Fruit fly (Drosophila melanogaster): ENCODE measurements around the gene CG11294.

CG11294 gene

dm6 chrX:8723393-8723987 is 30.1 kb upstream of the CG11294 start:
- no peak for TF ChIP-seq Hr39 (GFP tag; optimal IDR thresholded peaks at IDR 0.05)
- TF ChIP-seq CG9139 (GFP tag; optimal IDR thresholded peaks at IDR 0.05) = no peak
- no peak for TF ChIP-seq topi (GFP tag; optimal IDR thresholded peaks at IDR 0.05)
- no peak for TF ChIP-seq fd85E (GFP tag; optimal IDR thresholded peaks at IDR 0.05)
- no peak for TF ChIP-seq CG8319 (GFP tag; optimal IDR thresholded peaks at IDR 0.05)
- no peak for TF ChIP-seq CG6163 (GFP tag; IDR thresholded peaks at IDR 0.05)

- no peak for TF ChIP-seq CG10669 (GFP tag; optimal IDR thresholded peaks at IDR 0.05)
- TF ChIP-seq CG31627 (GFP tag; optimal IDR thresholded peaks at IDR 0.05) = no peak
- no peak for TF ChIP-seq svp (GFP tag)
- no peak for TF ChIP-seq CG7368 (GFP tag; optimal IDR thresholded peaks at IDR 0.05)
- TF ChIP-seq Smox (GFP tag; optimal IDR thresholded peaks at IDR 0.05) = no peak
Observed at dm6 chrX:8721501-8721900, 28.1 kb upstream of the CG11294 start.

dm6 chrX:8720213-8720612 is 26.8 kb upstream of the CG11294 start, which contains the start of gene CG1789:
TSS of gene CG1789 (plus strand) at chrX:8720520.
- TF ChIP-seq topi (GFP tag; optimal IDR thresholded peaks at IDR 0.05) = no peak
- TF ChIP-seq CG11902 (GFP tag; optimal IDR thresholded peaks at IDR 0.05) = no peak
- peak; percentile 36 for TF ChIP-seq CG3032 (tag; optimal IDR thresholded peaks at IDR 0.05)
- no peak for TF ChIP-seq pdm3 (GFP tag; optimal IDR thresholded peaks at IDR 0.05)
- TF ChIP-seq CG31627 (GFP tag; optimal IDR thresholded peaks at IDR 0.05) = peak; percentile 0
- TF ChIP-seq esn (GFP tag; optimal IDR thresholded peaks at IDR 0.05) = peak; percentile 28
- peak; percentile 23 for TF ChIP-seq lz (GFP tag; optimal IDR thresholded peaks at IDR 0.05)
- TF ChIP-seq CG8632 (GFP tag; optimal IDR thresholded peaks at IDR 0.05) = no peak

- TF ChIP-seq pdm3 (GFP tag; optimal IDR thresholded peaks at IDR 0.05) = peak; percentile 90
- no peak for TF ChIP-seq CG9139 (GFP tag; optimal IDR thresholded peaks at IDR 0.05)
- TF ChIP-seq Eip78C (GFP tag) = peak; percentile 78
- TF ChIP-seq Eip93F (GFP tag; optimal IDR thresholded peaks at IDR 0.05) = peak; percentile 73
- peak; percentile 89 for TF ChIP-seq cyc (GFP tag; optimal IDR thresholded peaks at IDR 0.05)
- TF ChIP-seq esn (GFP tag; optimal IDR thresholded peaks at IDR 0.05) = peak; percentile 93
- TF ChIP-seq CG6854 (GFP tag; optimal IDR thresholded peaks at IDR 0.05) = no peak
- peak; percentile 80 for TF ChIP-seq fd59A (GFP tag; optimal IDR thresholded peaks at IDR 0.05)
- TF ChIP-seq CG6276 (GFP tag; optimal IDR thresholded peaks at IDR 0.05) = peak; percentile 76
- no peak for TF ChIP-seq vri (GFP tag; optimal IDR thresholded peaks at IDR 0.05)
- no peak for TF ChIP-seq dsx (GFP tag; optimal IDR thresholded peaks at IDR 0.05; ENCODE audit: poor library complexity, severe bottlenecking)
- TF ChIP-seq Gug (GFP tag; IDR thresholded peaks at IDR 0.05) = peak; percentile 91
- TF ChIP-seq CG8632 (GFP tag; optimal IDR thresholded peaks at IDR 0.05) = peak; percentile 79
- peak; percentile 82 for TF ChIP-seq CG11902 (GFP tag; optimal IDR thresholded peaks at IDR 0.05)
- peak; percentile 88 for TF ChIP-seq svp (GFP tag)
- TF ChIP-seq CG1621 (tag; optimal IDR thresholded peaks at IDR 0.05) = peak; percentile 74
- peak; percentile 75 for TF ChIP-seq CG8119 (GFP tag; IDR thresholded peaks at IDR 0.05)
- TF ChIP-seq CG10631 (GFP tag; optimal IDR thresholded peaks at IDR 0.05) = peak; percentile 92
- peak; percentile 88 for TF ChIP-seq CG6792 (GFP tag; optimal IDR thresholded peaks at IDR 0.05)
- TF ChIP-seq ss (GFP tag; optimal IDR thresholded peaks at IDR 0.05) = peak; percentile 40 to 41
- TF ChIP-seq spab (GFP tag; optimal IDR thresholded peaks at IDR 0.05) = peak; percentile 60
- peak; percentile 91 for TF ChIP-seq CG31627 (GFP tag; optimal IDR thresholded peaks at IDR 0.05)
- peak; percentile 58 for TF ChIP-seq fd85E (GFP tag; optimal IDR thresholded peaks at IDR 0.05)
- TF ChIP-seq CG10669 (GFP tag; optimal IDR thresholded peaks at IDR 0.05) = peak; percentile 84
- peak; percentile 86 for TF ChIP-seq Hr4 (GFP tag; optimal IDR thresholded peaks at IDR 0.05)
- peak; percentile 87 for TF ChIP-seq CG3032 (tag; optimal IDR thresholded peaks at IDR 0.05)
- peak; percentile 92 for TF ChIP-seq lz (GFP tag; optimal IDR thresholded peaks at IDR 0.05)
- TF ChIP-seq Hr38 (GFP tag; optimal IDR thresholded peaks at IDR 0.05) = no peak
- TF ChIP-seq OdsH (GFP tag; optimal IDR thresholded peaks at IDR 0.05) = peak; percentile 91
- TF ChIP-seq Sox14 (GFP tag; optimal IDR thresholded peaks at IDR 0.05) = peak; percentile 86
- peak; percentile 66 for TF ChIP-seq CG6808 (GFP tag; optimal IDR thresholded peaks at IDR 0.05)
- TF ChIP-seq Eip75B (GFP tag; optimal IDR thresholded peaks at IDR 0.05) = peak; percentile 84
- TF ChIP-seq CG6163 (GFP tag; IDR thresholded peaks at IDR 0.05) = peak; percentile 94
- peak; percentile 81 for TF ChIP-seq CG4318 (GFP tag; optimal IDR thresholded peaks at IDR 0.05)
- TF ChIP-seq fkh (GFP tag; optimal IDR thresholded peaks at IDR 0.05) = peak; percentile 92
Observed at dm6 chrX:8714064-8715046, 20.9 kb upstream of the CG11294 start, which contains the start of the genes CG2004 and CG1785. TSS of gene CG2004 (minus strand) at chrX:8714924. TSS of gene CG1785 (plus strand) at chrX:8714936.

Data from whole organism, prepupa.